Worm (Caenorhabditis elegans) whole organism, late embryonic: ENCODE measurements around the gene rin-1.

Experiments used
- F13H6.1 ChIP-seq: sonication (generic microtip); optimal IDR thresholded peaks from 2 replicates; lab custom pipeline; 2016; ENCODE audit warnings: missing genetic modification characterization, missing compliant biosample characterization
- ama-1 ChIP-seq: fragments of 150-350 bp; optimal IDR thresholded peaks from 2 replicates; lab custom pipeline; 2014
- ceh-14 ChIP-seq: sonication (generic microtip); optimal IDR thresholded peaks from 2 replicates; lab custom pipeline; 2016; ENCODE audit warnings: missing genotype, missing genetic modification characterization, missing compliant biosample characterization
- ceh-34 ChIP-seq: sonication (generic microtip); optimal IDR thresholded peaks from 2 replicates; lab custom pipeline; 2016; ENCODE audit warnings: mild to moderate bottlenecking, missing genetic modification characterization, missing compliant biosample characterization
- dve-1 ChIP-seq: sonication (generic microtip); optimal IDR thresholded peaks from 2 replicates; lab custom pipeline; 2017; ENCODE audit warnings: antibody characterized with exemption, mild to moderate bottlenecking, missing genetic modification characterization, missing compliant biosample characterization
- elt-4 ChIP-seq: sonication (generic microtip); optimal IDR thresholded peaks from 2 replicates; lab custom pipeline; 2016; ENCODE audit warnings: missing genetic modification characterization, missing compliant biosample characterization
- fkh-10 ChIP-seq: fragments of 150-350 bp; optimal IDR thresholded peaks from 2 replicates; lab custom pipeline; 2014; ENCODE audit warnings: missing biosample characterization, missing genetic modification reagents, missing genetic modification characterization
- hlh-6 ChIP-seq: sonication (generic microtip); optimal IDR thresholded peaks from 2 replicates; lab custom pipeline; 2016; ENCODE audit warnings: missing genotype, missing genetic modification characterization, missing compliant biosample characterization

DNA sequence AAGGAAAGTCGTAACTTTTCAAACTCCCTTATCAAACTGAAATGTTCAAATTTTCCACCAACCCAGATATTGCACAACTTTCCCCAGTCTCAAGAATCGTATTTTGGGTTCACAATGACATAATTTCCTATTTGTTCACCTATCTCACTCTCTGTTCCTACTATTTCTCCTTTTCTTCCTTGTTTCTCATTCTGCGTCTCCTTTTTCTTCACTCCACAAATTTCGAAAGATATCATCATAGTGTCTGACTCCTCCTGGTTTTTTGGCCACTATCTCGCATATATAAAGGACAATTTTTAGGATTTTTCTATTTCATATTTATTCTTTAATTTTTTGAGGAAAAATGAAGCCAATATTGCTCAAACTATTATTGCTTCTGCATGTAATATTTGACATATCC is 42.4 kb downstream of the rin-1 start, which contains the start of gene haf-7:
- TF ChIP-seq ama-1 (lab: Kevin White, UChicago) (no peak), ceh-14 (tag; lab: Kevin White, UChicago) (no peak), dve-1 (no peak), F13H6.1 (tag; lab: Kevin White, UChicago) (no peak), fkh-10 (GFP tag; lab: Kevin White, UChicago) (no peak), hlh-6 (tag; lab: Kevin White, UChicago) (no peak), elt-4 (tag; lab: Kevin White, UChicago) (no peak), ceh-34 (tag; lab: Kevin White, UChicago) (no peak)
